Worm (Caenorhabditis elegans) whole organism, L4 larva: ENCODE measurements around the gene mboa-4.

ENCODE experiments used
- F10B5.3 ChIP-seq: sonication (generic microtip); optimal IDR thresholded peaks from 2 replicates; lab custom pipeline; 2016; ENCODE audit warnings: mild to moderate bottlenecking, missing genetic modification characterization, missing compliant biosample characterization
- F37D6.2 ChIP-seq: sonication (generic microtip); optimal IDR thresholded peaks from 2 replicates; lab custom pipeline; 2016; ENCODE audit warnings: mild to moderate bottlenecking, missing genetic modification characterization, missing compliant biosample characterization
- T26A8.4 ChIP-seq: fragments of 200-800 bp; sonication (Bioruptor generic); IDR thresholded peaks from 2 replicates; pipeline ENCODE4 v1.3.6; 2022; ENCODE audit warnings: missing genetic modification characterization, missing compliant biosample characterization
- Y105C5A.15 ChIP-seq: fragments of 200-800 bp; sonication (Bioruptor generic); IDR thresholded peaks from 2 replicates; pipeline ENCODE4 v1.3.6; 2022; ENCODE audit warnings: missing genetic modification characterization, missing compliant biosample characterization
- Y75B8A.6 ChIP-seq: fragments of 200-800 bp; sonication (Bioruptor generic); IDR thresholded peaks from 2 replicates; pipeline ENCODE4 v1.3.6; 2022; ENCODE audit warnings: missing genetic modification reagents, missing genetic modification characterization, missing compliant biosample characterization
- ZK337.2 ChIP-seq: fragments of 200-800 bp; sonication (Bioruptor generic); IDR thresholded peaks from 2 replicates; pipeline ENCODE4 v1.3.6; 2022; ENCODE audit warnings: missing genetic modification reagents, missing genetic modification characterization, missing compliant biosample characterization
- aly-2 ChIP-seq: sonication (generic microtip); optimal IDR thresholded peaks from 2 replicates; lab custom pipeline; 2018; ENCODE audit warnings: missing biosample characterization, missing genetic modification characterization
- ama-1 ChIP-seq: fragments of 150-350 bp; optimal IDR thresholded peaks from 2 replicates; lab custom pipeline; 2014; ENCODE audit warnings: inconsistent platforms, mixed read lengths
- arid-1 ChIP-seq: fragments of 200-800 bp; sonication (Bioruptor generic); conservative IDR thresholded peaks from 2 replicates; pipeline ENCODE4 v1.3.6; 2022; ENCODE audit warnings: missing genetic modification reagents, missing genetic modification characterization, missing compliant biosample characterization
- attf-4 ChIP-seq: sonication (generic microtip); optimal IDR thresholded peaks from 3 replicates; lab custom pipeline; 2017; ENCODE audit warnings: missing biosample characterization, missing genetic modification characterization
- ceh-28 ChIP-seq: fragments of 150-350 bp; optimal IDR thresholded peaks from 2 replicates; lab custom pipeline; 2014; ENCODE audit warnings: missing biosample characterization, missing genetic modification reagents, missing genetic modification characterization
- ceh-44 ChIP-seq: fragments of 200-800 bp; sonication (Bioruptor generic); IDR thresholded peaks from 2 replicates; pipeline ENCODE4 v1.3.6; 2022; ENCODE audit warnings: missing genetic modification reagents, missing genetic modification characterization, missing compliant biosample characterization
- ces-1 ChIP-seq: fragments of 150-350 bp; sonication (generic microtip); optimal IDR thresholded peaks from 4 replicates; lab custom pipeline; 2014; ENCODE audit warnings: missing biosample characterization, missing genetic modification reagents, missing genetic modification characterization
- cey-2 ChIP-seq: sonication (generic microtip); optimal IDR thresholded peaks from 3 replicates; lab custom pipeline; 2017; ENCODE audit warnings: missing genetic modification characterization, mild to moderate bottlenecking, missing compliant biosample characterization, antibody characterized with exemption, borderline replicate concordance; ENCODE audit not compliant: insufficient read depth
- dpl-1 ChIP-seq: fragments of 150-350 bp; optimal IDR thresholded peaks from 2 replicates; lab custom pipeline; 2014; ENCODE audit warnings: missing biosample characterization, missing genetic modification reagents, missing genetic modification characterization
- duxl-1 ChIP-seq: sonication (generic microtip); optimal IDR thresholded peaks from 2 replicates; lab custom pipeline; 2016; ENCODE audit warnings: mild to moderate bottlenecking, missing genetic modification characterization, moderate library complexity, missing compliant biosample characterization; ENCODE audit not compliant: poor library complexity
- egl-43 ChIP-seq: fragments of 200-800 bp; sonication (Bioruptor generic); IDR thresholded peaks from 2 replicates; pipeline ENCODE4 v1.3.6; 2022; ENCODE audit warnings: missing genetic modification reagents, missing genetic modification characterization, missing compliant biosample characterization
- fos-1 ChIP-seq: fragments of 150-350 bp; optimal IDR thresholded peaks from 2 replicates; lab custom pipeline; 2014; ENCODE audit warnings: missing biosample characterization, missing genetic modification characterization
- gei-8 ChIP-seq: fragments of 200-800 bp; sonication (Bioruptor generic); optimal IDR thresholded peaks from 2 replicates; lab custom pipeline; 2018; ENCODE audit warnings: mild to moderate bottlenecking, missing genetic modification characterization, missing compliant biosample characterization
- hlh-30 ChIP-seq: sonication (generic microtip); optimal IDR thresholded peaks from 2 replicates; lab custom pipeline; 2017; ENCODE audit warnings: antibody characterized with exemption, mild to moderate bottlenecking, missing genetic modification characterization, missing compliant biosample characterization; ENCODE audit not compliant: insufficient read depth
- lin-13 ChIP-seq: fragments of 150-350 bp; optimal IDR thresholded peaks from 2 replicates; lab custom pipeline; 2014; ENCODE audit warnings: missing biosample characterization, missing genetic modification reagents, missing genetic modification characterization
- lin-15B ChIP-seq: fragments of 150-350 bp; sonication (generic microtip); optimal IDR thresholded peaks from 3 replicates; lab custom pipeline; 2014; ENCODE audit warnings: missing biosample characterization, missing genetic modification characterization
- lin-38 ChIP-seq: fragments of 200-800 bp; sonication (Bioruptor generic); IDR thresholded peaks from 2 replicates; pipeline ENCODE4 v1.3.6; 2022; ENCODE audit warnings: missing genetic modification reagents, missing genetic modification characterization, missing compliant biosample characterization
- lir-3 ChIP-seq: sonication (generic microtip); optimal IDR thresholded peaks from 2 replicates; lab custom pipeline; 2016; ENCODE audit warnings: mild to moderate bottlenecking, missing genetic modification characterization, missing compliant biosample characterization
- madf-5 ChIP-seq, 2 experiments: fragments of 200-800 bp; sonication (Bioruptor generic); IDR thresholded peaks; 2 replicates each; pipeline ENCODE4 v1.3.6; 2022; ENCODE audit warnings: missing compliant biosample characterization in 2 of 2, missing genetic modification characterization in 2 of 2
- mdl-1 ChIP-seq, 2 experiments: fragments of 150-350 bp in 1 of 2; sonication (generic microtip) in 1 of 2; optimal IDR thresholded peaks; 2 replicates each; lab custom pipeline; 2014 to 2017; ENCODE audit warnings: missing biosample characterization in 2 of 2, missing genetic modification characterization in 2 of 2
- mep-1 ChIP-seq: fragments of 150-350 bp; sonication (generic microtip); optimal IDR thresholded peaks from 3 replicates; lab custom pipeline; 2014; ENCODE audit warnings: missing biosample characterization, missing genetic modification characterization
- mxl-3 ChIP-seq: fragments of 200-800 bp; sonication (Bioruptor generic); optimal IDR thresholded peaks from 2 replicates; lab custom pipeline; 2018; ENCODE audit warnings: mild to moderate bottlenecking, missing genetic modification characterization, missing compliant biosample characterization
- nhr-102 ChIP-seq: sonication (generic microtip); optimal IDR thresholded peaks from 2 replicates; lab custom pipeline; 2016; ENCODE audit warnings: mild to moderate bottlenecking, missing genetic modification characterization, moderate library complexity, missing compliant biosample characterization
- nhr-11 ChIP-seq: fragments of 150-350 bp; optimal IDR thresholded peaks from 2 replicates; lab custom pipeline; 2014; ENCODE audit warnings: missing biosample characterization, missing genetic modification characterization
- nhr-237 ChIP-seq: sonication (generic microtip); optimal IDR thresholded peaks from 2 replicates; lab custom pipeline; 2017; ENCODE audit warnings: missing biosample characterization, missing genetic modification characterization
- nhr-25 ChIP-seq: sonication (generic microtip); optimal IDR thresholded peaks from 2 replicates; lab custom pipeline; 2017; ENCODE audit warnings: missing genetic modification characterization, mild to moderate bottlenecking, missing compliant biosample characterization, antibody characterized with exemption, moderate library complexity, borderline replicate concordance; ENCODE audit not compliant: insufficient read depth
- nhr-28 ChIP-seq: fragments of 150-350 bp; optimal IDR thresholded peaks from 2 replicates; lab custom pipeline; 2014; ENCODE audit warnings: missing biosample characterization, missing genetic modification characterization
- nhr-48 ChIP-seq: sonication (generic microtip); optimal IDR thresholded peaks from 2 replicates; lab custom pipeline; 2016; ENCODE audit warnings: mild to moderate bottlenecking, missing genetic modification characterization, missing compliant biosample characterization
- nhr-6 ChIP-seq: fragments of 150-350 bp; optimal IDR thresholded peaks from 2 replicates; lab custom pipeline; 2014; ENCODE audit warnings: missing biosample characterization, missing genetic modification characterization
- nhr-77 ChIP-seq: fragments of 150-350 bp; optimal IDR thresholded peaks from 2 replicates; lab custom pipeline; 2014; ENCODE audit warnings: missing biosample characterization, missing genetic modification characterization
- pha-4 ChIP-seq, 2 experiments: fragments of 150-350 bp in 1 of 2; fragments of 200-800 bp in 1 of 2; sonication (Bioruptor generic) in 1 of 2; IDR thresholded peaks in 1 of 2; optimal IDR thresholded peaks in 1 of 2; 2 replicates each; pipeline versions ENCODE4 v1.3.6 to Lab custom; 2014 to 2022; ENCODE audit warnings: missing genetic modification characterization in 2 of 2, missing genetic modification reagents in 2 of 2, missing biosample characterization in 1 of 2, missing compliant biosample characterization in 1 of 2
- php-3 ChIP-seq: fragments of 200-800 bp; sonication (Bioruptor generic); IDR thresholded peaks from 2 replicates; pipeline ENCODE4 v1.3.6; 2022; ENCODE audit warnings: missing genetic modification reagents, missing genetic modification characterization, missing compliant biosample characterization
- rbr-2 ChIP-seq: sonication (generic microtip); optimal IDR thresholded peaks from 2 replicates; lab custom pipeline; 2016; ENCODE audit warnings: missing genotype, missing genetic modification characterization, missing compliant biosample characterization
- set-16 ChIP-seq: fragments of 200-800 bp; sonication (Bioruptor generic); IDR thresholded peaks from 2 replicates; pipeline ENCODE4 v1.3.6; 2022; ENCODE audit warnings: missing genetic modification reagents, missing genetic modification characterization, missing compliant biosample characterization
- skn-1 ChIP-seq: fragments of 150-350 bp; optimal IDR thresholded peaks from 2 replicates; lab custom pipeline; 2014; ENCODE audit warnings: missing biosample characterization, missing genetic modification characterization
- spr-1 ChIP-seq: sonication (generic microtip); optimal IDR thresholded peaks from 2 replicates; lab custom pipeline; 2016; ENCODE audit warnings: mild to moderate bottlenecking, missing genetic modification characterization, missing compliant biosample characterization
- spr-3 ChIP-seq: fragments of 200-800 bp; sonication (Bioruptor generic); optimal IDR thresholded peaks from 2 replicates; lab custom pipeline; 2018; ENCODE audit warnings: mild to moderate bottlenecking, missing genetic modification characterization, missing compliant biosample characterization
- tag-97 ChIP-seq: fragments of 200-800 bp; sonication (Bioruptor generic); IDR thresholded peaks from 2 replicates; pipeline ENCODE4 v1.3.6; 2022; ENCODE audit warnings: missing genetic modification characterization, missing compliant biosample characterization
- unc-39 ChIP-seq: sonication (generic microtip); optimal IDR thresholded peaks from 2 replicates; lab custom pipeline; 2017; ENCODE audit warnings: missing biosample characterization, missing genetic modification characterization
- unc-62 ChIP-seq, 3 experiments: fragments of 150-350 bp in 1 of 3; sonication (generic microtip); optimal IDR thresholded peaks in 2 of 3; peaks in 1 of 3; 1 replicate in 1 of 3; 2 replicates in 2 of 3; lab custom pipeline; 2014 to 2017; ENCODE audit warnings: missing biosample characterization in 3 of 3, missing genetic modification characterization in 3 of 3, missing genetic modification reagents in 3 of 3, missing genotype in 1 of 3
- zfp-3 ChIP-seq: fragments of 200-800 bp; sonication (Bioruptor generic); conservative IDR thresholded peaks from 2 replicates; pipeline ENCODE4 v1.3.6; 2022; ENCODE audit warnings: missing genetic modification reagents, missing genetic modification characterization, missing compliant biosample characterization
- zip-2 ChIP-seq: fragments of 150-350 bp; optimal IDR thresholded peaks from 2 replicates; lab custom pipeline; 2014; ENCODE audit warnings: missing biosample characterization, missing genetic modification characterization

mboa-4 gene

ce11 chrIV:11111898-11112297, 47.9 kb downstream of the mboa-4 start:
- no peak for TF ChIP-seq spr-3 (GFP tag; lab: Kevin White, UChicago)
- no peak for TF ChIP-seq nhr-237
- no peak for TF ChIP-seq set-16 (GFP tag; lab: Robert Waterston, UW)
- TF ChIP-seq madf-5 (GFP tag; IDR thresholded peaks at IDR 0.05; lab: Robert Waterston, UW) = no peak
- peak; percentile 36 for TF ChIP-seq hlh-30 (tag; lab: Kevin White, UChicago)
- TF ChIP-seq, all 104 proteins: peak for 1

- TF ChIP-seq ZK337.2 (GFP tag; lab: Robert Waterston, UW) (no peak), lin-15B (tag; lab: Kevin White, UChicago) (no peak), pha-4 (GFP tag; IDR thresholded peaks at IDR 0.05; lab: Robert Waterston, UW) (no peak), pha-4 (tag; optimal IDR thresholded peaks at IDR 0.05; lab: Kevin White, UChicago) (no peak), nhr-6 (tag; lab: Kevin White, UChicago) (peak; percentile 58), tag-97 (no peak), nhr-102 (tag; lab: Kevin White, UChicago) (no peak), nhr-77 (no peak), nhr-48 (tag; lab: Kevin White, UChicago) (no peak), dpl-1 (GFP tag; lab: Kevin White, UChicago) (peak; percentile 82), ama-1 (no peak), nhr-25 (tag; lab: Kevin White, UChicago) (no peak), cey-2 (tag; lab: Kevin White, UChicago) (no peak), mdl-1 (tag; optimal IDR thresholded peaks at IDR 0.05; lab: Kevin White, UChicago) (no peak), zip-2 (no peak), T26A8.4 (GFP tag; lab: Robert Waterston, UW) (no peak), lir-3 (tag; lab: Kevin White, UChicago) (no peak), ces-1 (GFP tag; lab: Kevin White, UChicago) (no peak), Y75B8A.6 (GFP tag; lab: Robert Waterston, UW) (no peak), unc-62 (GFP tag; optimal IDR thresholded peaks at IDR 0.05 in 1 of 2; lab: Kevin White, UChicago) (peak in 1 of 2 experiments; percentile 87), unc-62 (tag; optimal IDR thresholded peaks at IDR 0.05; lab: Kevin White, UChicago) (no peak), set-16 (GFP tag; lab: Robert Waterston, UW) (no peak), ceh-28 (tag; lab: Kevin White, UChicago) (no peak), F37D6.2 (tag; lab: Kevin White, UChicago) (no peak), attf-4 (tag; lab: Kevin White, UChicago) (no peak), lin-13 (GFP tag; lab: Kevin White, UChicago) (no peak), skn-1 (tag; lab: Kevin White, UChicago) (no peak), duxl-1 (tag; lab: Kevin White, UChicago) (no peak), mep-1 (tag; lab: Kevin White, UChicago) (peak; percentile 47), aly-2 (tag; lab: Kevin White, UChicago) (no peak), spr-1 (tag; lab: Kevin White, UChicago) (no peak), nhr-28 (peak; percentile 17), nhr-11 (tag; lab: Kevin White, UChicago) (peak; percentile 22), gei-8 (GFP tag; lab: Kevin White, UChicago) (no peak), lin-38 (GFP tag; lab: Robert Waterston, UW) (peak; percentile 51), zfp-3 (GFP tag; lab: Robert Waterston, UW) (no peak), fos-1 (tag; lab: Kevin White, UChicago) (no peak), egl-43 (no peak), ceh-44 (GFP tag; lab: Robert Waterston, UW) (no peak), Y105C5A.15 (no peak), arid-1 (GFP tag; lab: Robert Waterston, UW) (no peak), rbr-2 (tag; lab: Kevin White, UChicago) (no peak), F10B5.3 (tag; lab: Kevin White, UChicago) (no peak), mxl-3 (no peak), php-3 (GFP tag; lab: Robert Waterston, UW) (no peak), unc-39 (tag; lab: Kevin White, UChicago) (no peak)
Observed at ce11 chrIV:11110995-11111619, 48.7 kb downstream of the mboa-4 start, which contains the start of gene rps-5. rps-5 (minus strand) TSS chrIV:11111045.
